Worm (Caenorhabditis elegans): ENCODE results near the gene F17C8.7.

DNA sequence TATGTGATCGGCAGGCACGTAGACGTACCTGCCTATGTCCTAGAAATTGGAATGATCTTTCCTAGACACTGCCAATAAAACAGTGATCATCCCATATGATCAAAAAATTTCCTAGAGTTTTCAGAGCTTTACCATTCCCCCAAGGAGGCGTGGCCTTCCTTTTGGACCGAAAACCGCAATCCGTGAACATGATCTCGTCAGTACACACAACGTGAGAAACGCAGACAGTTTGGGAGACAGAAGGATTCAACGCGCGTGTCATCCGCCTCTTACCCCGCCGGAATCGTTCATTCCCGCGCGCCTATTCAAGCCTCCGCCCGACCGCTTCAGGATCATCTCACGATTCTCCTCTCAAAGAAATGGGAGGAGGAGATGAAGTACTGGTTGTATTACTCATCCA is 29.9 kb downstream of the F17C8.7 start, which contains the start of gene B0393.5:
- no peak for TF ChIP-seq him-1 (tag; optimal IDR thresholded peaks at IDR 0.05)
- no peak for TF ChIP-seq dao-5 (tag; optimal IDR thresholded peaks at IDR 0.05)
- TF ChIP-seq W03F9.2 (tag; optimal IDR thresholded peaks at IDR 0.05) = no peak

Data from whole organism, L4/young adult.